Worm (Caenorhabditis elegans): ENCODE measurements around the gene srh-125.

srh-125 gene

ce11 chrV:7436509-7436908 is 40.2 kb downstream of the srh-125 start:
- TF ChIP-seq F13C5.2 (tag; optimal IDR thresholded peaks at IDR 0.05) (no peak), B0310.2 (tag; optimal IDR thresholded peaks at IDR 0.05) (no peak), ama-1 (optimal IDR thresholded peaks at IDR 0.05) (no peak), aly-1 (tag; optimal IDR thresholded peaks at IDR 0.05) (no peak), scrt-1 (GFP tag; IDR thresholded peaks at IDR 0.05) (no peak), tra-4 (tag; optimal IDR thresholded peaks at IDR 0.05) (no peak), flt-1 (GFP tag; IDR thresholded peaks at IDR 0.05) (no peak), ceh-36 (tag; optimal IDR thresholded peaks at IDR 0.05) (no peak), hnd-1 (tag; optimal IDR thresholded peaks at IDR 0.05) (no peak), sea-1 (GFP tag; conservative IDR thresholded peaks at IDR 0.05) (no peak)

ce11 chrV:7435376-7436204 is 41.1 kb downstream of the srh-125 start, which contains the start of the genes ddo-2 and F25E5.8:
Gene ddo-2, minus strand, starts transcription at chrV:7435705.
Gene F25E5.8, plus strand, starts transcription at chrV:7435930.
- no peak for TF ChIP-seq sea-1 (GFP tag; conservative IDR thresholded peaks at IDR 0.05)
- no peak for TF ChIP-seq ceh-36 (tag; optimal IDR thresholded peaks at IDR 0.05)
- TF ChIP-seq scrt-1 (GFP tag; IDR thresholded peaks at IDR 0.05): no peak
- TF ChIP-seq pes-1 (GFP tag; IDR thresholded peaks at IDR 0.05): no peak
- TF ChIP-seq tbx-37 (GFP tag; conservative IDR thresholded peaks at IDR 0.05): no peak
- no peak for TF ChIP-seq tra-4 (tag; optimal IDR thresholded peaks at IDR 0.05)
- no peak for TF ChIP-seq ama-1 (optimal IDR thresholded peaks at IDR 0.05)
- no peak for TF ChIP-seq hmbx-1 (tag; optimal IDR thresholded peaks at IDR 0.05)
- TF ChIP-seq B0310.2 (tag; optimal IDR thresholded peaks at IDR 0.05): no peak
- no peak for TF ChIP-seq hnd-1 (tag; optimal IDR thresholded peaks at IDR 0.05)
- no peak for TF ChIP-seq F13C5.2 (tag; optimal IDR thresholded peaks at IDR 0.05)
- TF ChIP-seq tbx-11 (GFP tag; IDR thresholded peaks at IDR 0.05): no peak
- no peak for TF ChIP-seq ceh-13 (GFP tag; optimal IDR thresholded peaks at IDR 0.05)
- no peak for TF ChIP-seq flt-1 (GFP tag; IDR thresholded peaks at IDR 0.05)
- TF ChIP-seq hmg-4 (GFP tag; optimal IDR thresholded peaks at IDR 0.05): no peak
- TF ChIP-seq ets-7 (tag; optimal IDR thresholded peaks at IDR 0.05): no peak
- TF ChIP-seq aly-1 (tag; optimal IDR thresholded peaks at IDR 0.05): no peak

ce11 chrV:7434805-7435363 is 41.8 kb downstream of the srh-125 start:
- TF ChIP-seq sea-1 (GFP tag; conservative IDR thresholded peaks at IDR 0.05) (no peak), hnd-1 (tag; optimal IDR thresholded peaks at IDR 0.05) (no peak), ceh-36 (tag; optimal IDR thresholded peaks at IDR 0.05) (no peak), aly-1 (tag; optimal IDR thresholded peaks at IDR 0.05) (no peak)

- TF ChIP-seq B0310.2 (tag; optimal IDR thresholded peaks at IDR 0.05): no peak
- TF ChIP-seq aly-1 (tag; optimal IDR thresholded peaks at IDR 0.05): no peak
- TF ChIP-seq F13C5.2 (tag; optimal IDR thresholded peaks at IDR 0.05): no peak
- no peak for TF ChIP-seq tbx-11 (GFP tag; IDR thresholded peaks at IDR 0.05)
- TF ChIP-seq pes-1 (GFP tag; IDR thresholded peaks at IDR 0.05): no peak
- no peak for TF ChIP-seq ama-1 (optimal IDR thresholded peaks at IDR 0.05)
- TF ChIP-seq ceh-13 (GFP tag; optimal IDR thresholded peaks at IDR 0.05): no peak
- TF ChIP-seq hmbx-1 (tag; optimal IDR thresholded peaks at IDR 0.05): no peak
- TF ChIP-seq flt-1 (GFP tag; IDR thresholded peaks at IDR 0.05): no peak
- no peak for TF ChIP-seq hmg-4 (GFP tag; optimal IDR thresholded peaks at IDR 0.05)
- no peak for TF ChIP-seq tra-4 (tag; optimal IDR thresholded peaks at IDR 0.05)
- no peak for TF ChIP-seq tbx-37 (GFP tag; conservative IDR thresholded peaks at IDR 0.05)
- TF ChIP-seq sea-1 (GFP tag; conservative IDR thresholded peaks at IDR 0.05): no peak
- TF ChIP-seq scrt-1 (GFP tag; IDR thresholded peaks at IDR 0.05): no peak
These were observed 44.1 kb downstream of the srh-125 start for ce11 chrV:7432441-7433146.

ce11 chrV:7431016-7431415 is 45.6 kb downstream of the srh-125 start, which contains the start of gene srw-71:
Gene srw-71, minus strand, starts transcription at chrV:7431116.
- TF ChIP-seq F13C5.2 (tag; optimal IDR thresholded peaks at IDR 0.05): no peak
- TF ChIP-seq ama-1 (optimal IDR thresholded peaks at IDR 0.05): no peak
- TF ChIP-seq hmbx-1 (tag; optimal IDR thresholded peaks at IDR 0.05): no peak
- TF ChIP-seq tbx-11 (GFP tag; IDR thresholded peaks at IDR 0.05): no peak
- no peak for TF ChIP-seq sea-1 (GFP tag; conservative IDR thresholded peaks at IDR 0.05)
- no peak for TF ChIP-seq ets-7 (tag; optimal IDR thresholded peaks at IDR 0.05)
- TF ChIP-seq tra-4 (tag; optimal IDR thresholded peaks at IDR 0.05): no peak
- TF ChIP-seq aly-1 (tag; optimal IDR thresholded peaks at IDR 0.05): no peak
- TF ChIP-seq ceh-13 (GFP tag; optimal IDR thresholded peaks at IDR 0.05): no peak

- no peak for TF ChIP-seq ama-1 (optimal IDR thresholded peaks at IDR 0.05)
- no peak for TF ChIP-seq hmg-4 (GFP tag; optimal IDR thresholded peaks at IDR 0.05)
- TF ChIP-seq tbx-11 (GFP tag; IDR thresholded peaks at IDR 0.05): no peak
- no peak for TF ChIP-seq flt-1 (GFP tag; IDR thresholded peaks at IDR 0.05)
- no peak for TF ChIP-seq sea-1 (GFP tag; conservative IDR thresholded peaks at IDR 0.05)
- no peak for TF ChIP-seq F13C5.2 (tag; optimal IDR thresholded peaks at IDR 0.05)
- TF ChIP-seq aly-1 (tag; optimal IDR thresholded peaks at IDR 0.05): no peak
- TF ChIP-seq tbx-37 (GFP tag; conservative IDR thresholded peaks at IDR 0.05): no peak
- no peak for TF ChIP-seq ceh-36 (tag; optimal IDR thresholded peaks at IDR 0.05)
- TF ChIP-seq pes-1 (GFP tag; IDR thresholded peaks at IDR 0.05): no peak
- TF ChIP-seq ets-7 (tag; optimal IDR thresholded peaks at IDR 0.05): no peak
- no peak for TF ChIP-seq scrt-1 (GFP tag; IDR thresholded peaks at IDR 0.05)
- TF ChIP-seq tra-4 (tag; optimal IDR thresholded peaks at IDR 0.05): no peak
- TF ChIP-seq hnd-1 (tag; optimal IDR thresholded peaks at IDR 0.05): no peak
- TF ChIP-seq B0310.2 (tag; optimal IDR thresholded peaks at IDR 0.05): no peak
These were observed 47.8 kb downstream of the srh-125 start, which contains the start of gene srw-69 for ce11 chrV:7428880-7429279. Gene srw-69, minus strand, starts transcription at chrV:7428980.

ce11 chrV:7426594-7426993 is 50.1 kb downstream of the srh-125 start, which contains the start of gene srw-68:
Gene srw-68, minus strand, starts transcription at chrV:7426694.
- no peak for TF ChIP-seq sea-1 (GFP tag; conservative IDR thresholded peaks at IDR 0.05)
- TF ChIP-seq F13C5.2 (tag; optimal IDR thresholded peaks at IDR 0.05): no peak
- TF ChIP-seq B0310.2 (tag; optimal IDR thresholded peaks at IDR 0.05): no peak
- no peak for TF ChIP-seq hnd-1 (tag; optimal IDR thresholded peaks at IDR 0.05)
- TF ChIP-seq flt-1 (GFP tag; IDR thresholded peaks at IDR 0.05): no peak
- TF ChIP-seq tbx-11 (GFP tag; IDR thresholded peaks at IDR 0.05): no peak
- TF ChIP-seq ets-7 (tag; optimal IDR thresholded peaks at IDR 0.05): no peak
- TF ChIP-seq scrt-1 (GFP tag; IDR thresholded peaks at IDR 0.05): no peak
- no peak for TF ChIP-seq tra-4 (tag; optimal IDR thresholded peaks at IDR 0.05)
- TF ChIP-seq ama-1 (optimal IDR thresholded peaks at IDR 0.05): no peak
- TF ChIP-seq hmbx-1 (tag; optimal IDR thresholded peaks at IDR 0.05): no peak
- TF ChIP-seq ceh-36 (tag; optimal IDR thresholded peaks at IDR 0.05): no peak
- TF ChIP-seq tbx-37 (GFP tag; conservative IDR thresholded peaks at IDR 0.05): no peak

All from whole organism, early embryonic.